Worm (Caenorhabditis elegans) whole organism, L3 larva: ENCODE measurements around the gene T26C11.8.

ENCODE experiments used
- R02D3.7 ChIP-seq: fragments of 150-350 bp; optimal IDR thresholded peaks from 2 replicates; lab custom pipeline; 2014; ENCODE audit warnings: missing biosample characterization, missing genetic modification characterization
- aly-2 ChIP-seq: fragments of 150-350 bp; optimal IDR thresholded peaks from 2 replicates; lab custom pipeline; 2014; ENCODE audit warnings: missing biosample characterization, missing genetic modification characterization
- ama-1 ChIP-seq: fragments of 150-350 bp; optimal IDR thresholded peaks from 2 replicates; lab custom pipeline; 2018
- ceh-16 ChIP-seq: sonication (generic microtip); optimal IDR thresholded peaks from 2 replicates; lab custom pipeline; 2017; ENCODE audit warnings: missing biosample characterization, missing genetic modification characterization
- ceh-28 ChIP-seq: fragments of 150-350 bp; optimal IDR thresholded peaks from 2 replicates; lab custom pipeline; 2014; ENCODE audit warnings: missing biosample characterization, missing genetic modification reagents, missing genetic modification characterization
- ceh-82 ChIP-seq: fragments of 150-350 bp; optimal IDR thresholded peaks from 2 replicates; lab custom pipeline; 2014; ENCODE audit warnings: missing biosample characterization, missing genetic modification characterization
- ceh-9 ChIP-seq: sonication (generic microtip); optimal IDR thresholded peaks from 2 replicates; lab custom pipeline; 2018; ENCODE audit warnings: missing biosample characterization, missing genetic modification characterization
- daf-12 ChIP-seq: fragments of 150-350 bp; optimal IDR thresholded peaks from 2 replicates; lab custom pipeline; 2014; ENCODE audit warnings: missing biosample characterization, missing genetic modification reagents, missing genetic modification characterization
- egl-27 ChIP-seq: sonication (generic microtip); optimal IDR thresholded peaks from 4 replicates; lab custom pipeline; 2017; ENCODE audit warnings: missing biosample characterization, missing genetic modification reagents, missing genetic modification characterization
- egl-5 ChIP-seq: fragments of 150-350 bp; optimal IDR thresholded peaks from 2 replicates; lab custom pipeline; 2017; ENCODE audit warnings: missing biosample characterization, missing genetic modification reagents, missing genetic modification characterization, inconsistent platforms
- elt-1 ChIP-seq: fragments of 150-350 bp; optimal IDR thresholded peaks from 2 replicates; lab custom pipeline; 2014; ENCODE audit warnings: missing biosample characterization, missing genetic modification characterization
- elt-2 ChIP-seq: sonication (generic microtip); optimal IDR thresholded peaks from 2 replicates; lab custom pipeline; 2016; ENCODE audit warnings: missing genetic modification reagents, mild to moderate bottlenecking, missing genetic modification characterization, missing compliant biosample characterization
- eor-1 ChIP-seq, 2 experiments: fragments of 150-350 bp; optimal IDR thresholded peaks; 2 replicates each; lab custom pipeline; 2014 to 2018; ENCODE audit warnings: missing biosample characterization in 2 of 2, missing genetic modification characterization in 2 of 2
- fkh-10 ChIP-seq: sonication (generic microtip); optimal IDR thresholded peaks from 2 replicates; lab custom pipeline; 2017; ENCODE audit warnings: missing biosample characterization, missing genetic modification reagents, missing genetic modification characterization
- fkh-2 ChIP-seq: fragments of 150-350 bp; optimal IDR thresholded peaks from 2 replicates; lab custom pipeline; 2014; ENCODE audit warnings: missing biosample characterization, missing genetic modification reagents, missing genetic modification characterization
- hmg-11 ChIP-seq: sonication (generic microtip); optimal IDR thresholded peaks from 2 replicates; lab custom pipeline; 2016; ENCODE audit warnings: missing genetic modification characterization, missing compliant biosample characterization
- jun-1 ChIP-seq: fragments of 150-350 bp; optimal IDR thresholded peaks from 2 replicates; lab custom pipeline; 2014; ENCODE audit warnings: missing biosample characterization, missing genetic modification reagents, missing genetic modification characterization
- lin-15B ChIP-seq: fragments of 150-350 bp; optimal IDR thresholded peaks from 2 replicates; lab custom pipeline; 2014; ENCODE audit warnings: missing biosample characterization, missing genetic modification characterization
- lin-39 ChIP-seq: fragments of 150-350 bp; optimal IDR thresholded peaks from 2 replicates; lab custom pipeline; 2018; ENCODE audit warnings: missing biosample characterization, missing genetic modification reagents, missing genetic modification characterization
- lsy-12 ChIP-seq: sonication (generic microtip); optimal IDR thresholded peaks from 2 replicates; lab custom pipeline; 2016; ENCODE audit warnings: mild to moderate bottlenecking, missing genetic modification characterization, missing compliant biosample characterization
- mml-1 ChIP-seq: fragments of 150-350 bp; sonication (generic microtip); optimal IDR thresholded peaks from 3 replicates; lab custom pipeline; 2014; ENCODE audit warnings: missing biosample characterization, missing genetic modification characterization
- nfya-1 ChIP-seq: sonication (generic microtip); optimal IDR thresholded peaks from 2 replicates; lab custom pipeline; 2017; ENCODE audit warnings: missing genetic modification characterization, mild to moderate bottlenecking, missing compliant biosample characterization, antibody characterized with exemption, moderate library complexity; ENCODE audit not compliant: insufficient read depth
- nhr-11 ChIP-seq: fragments of 150-350 bp; optimal IDR thresholded peaks from 2 replicates; lab custom pipeline; 2014; ENCODE audit warnings: missing biosample characterization, missing genetic modification characterization
- nhr-12 ChIP-seq: fragments of 150-350 bp; optimal IDR thresholded peaks from 2 replicates; lab custom pipeline; 2014; ENCODE audit warnings: missing biosample characterization, missing genetic modification characterization
- nhr-23 ChIP-seq: fragments of 150-350 bp; optimal IDR thresholded peaks from 2 replicates; lab custom pipeline; 2014; ENCODE audit warnings: missing biosample characterization, missing genetic modification reagents, missing genetic modification characterization
- nhr-25 ChIP-seq: sonication (generic microtip); optimal IDR thresholded peaks from 2 replicates; lab custom pipeline; 2017; ENCODE audit warnings: missing biosample characterization, missing genetic modification characterization
- nhr-43 ChIP-seq: sonication (generic microtip); optimal IDR thresholded peaks from 2 replicates; lab custom pipeline; 2016; ENCODE audit warnings: mild to moderate bottlenecking, missing genetic modification characterization, missing compliant biosample characterization; ENCODE audit not compliant: poor library complexity, severe bottlenecking
- nhr-67 ChIP-seq: fragments of 150-350 bp; optimal IDR thresholded peaks from 2 replicates; lab custom pipeline; 2014; ENCODE audit warnings: missing biosample characterization, missing genetic modification characterization
- nhr-76 ChIP-seq: fragments of 150-350 bp; sonication (generic microtip); optimal IDR thresholded peaks from 5 replicates; lab custom pipeline; 2014; ENCODE audit warnings: missing biosample characterization, missing genetic modification characterization
- pha-4 ChIP-seq: fragments of 150-350 bp; optimal IDR thresholded peaks from 2 replicates; lab custom pipeline; 2014; ENCODE audit warnings: missing biosample characterization, missing genetic modification reagents, missing genetic modification characterization
- skn-1 ChIP-seq: fragments of 150-350 bp; optimal IDR thresholded peaks from 2 replicates; lab custom pipeline; 2014; ENCODE audit warnings: missing biosample characterization, missing genetic modification characterization
- snpc-4 ChIP-seq: fragments of 150-350 bp; optimal IDR thresholded peaks from 2 replicates; lab custom pipeline; 2014; ENCODE audit warnings: missing biosample characterization, missing genetic modification characterization
- tbx-2 ChIP-seq: sonication (generic microtip); optimal IDR thresholded peaks from 2 replicates; lab custom pipeline; 2016; ENCODE audit warnings: mild to moderate bottlenecking, missing genetic modification characterization, missing compliant biosample characterization
- unc-39 ChIP-seq: sonication (generic microtip); optimal IDR thresholded peaks from 4 replicates; lab custom pipeline; 2017; ENCODE audit warnings: missing biosample characterization, missing genetic modification characterization
- unc-62 ChIP-seq: fragments of 150-350 bp; sonication (generic microtip); optimal IDR thresholded peaks from 4 replicates; lab custom pipeline; 2014; ENCODE audit warnings: missing biosample characterization, missing genetic modification reagents, missing genetic modification characterization
- zag-1 ChIP-seq: fragments of 150-350 bp; optimal IDR thresholded peaks from 2 replicates; lab custom pipeline; 2014; ENCODE audit warnings: missing biosample characterization, missing genetic modification characterization
- ztf-4 ChIP-seq: fragments of 150-350 bp; optimal IDR thresholded peaks from 2 replicates; lab custom pipeline; 2014; ENCODE audit warnings: missing biosample characterization, missing genetic modification characterization

The T26C11.8 gene

ce11 chrX:1847685-1848084 is 12.8 kb upstream of the T26C11.8 start:
- no peak for TF ChIP-seq nhr-25 (tag; lab: Kevin White, UChicago)
- no peak for TF ChIP-seq egl-5 (tag; lab: Kevin White, UChicago)
- TF ChIP-seq zag-1 (tag; lab: Kevin White, UChicago), result no peak
- no peak for TF ChIP-seq nhr-67
- TF ChIP-seq, all 47 proteins: peak for 0

ce11 chrX:1848575-1848974 is 11.9 kb upstream of the T26C11.8 start, which contains the start of gene ceh-41:
Gene ceh-41 (minus strand): TSS chrX:1848675.
- no peak for TF ChIP-seq lin-15B (tag; lab: Kevin White, UChicago)
- no peak for TF ChIP-seq elt-2
- TF ChIP-seq ztf-4, result no peak
- no peak for TF ChIP-seq ceh-16 (tag; lab: Kevin White, UChicago)
- no peak for TF ChIP-seq unc-62

ce11 chrX:1850525-1850924 is 10.0 kb upstream of the T26C11.8 start:
- no peak for TF ChIP-seq egl-27 (tag; lab: Kevin White, UChicago)
- no peak for TF ChIP-seq ama-1 (lab: Kevin White, UChicago)
- TF ChIP-seq ceh-28 (tag; lab: Kevin White, UChicago), result no peak
- no peak for TF ChIP-seq aly-2 (tag; lab: Kevin White, UChicago)
- TF ChIP-seq ceh-9 (tag; lab: Kevin White, UChicago), result no peak
- TF ChIP-seq zag-1 (tag; lab: Kevin White, UChicago), result no peak
- TF ChIP-seq nhr-23 (tag; lab: Kevin White, UChicago), result no peak
- TF ChIP-seq lin-39 (tag; lab: Kevin White, UChicago), result no peak
- TF ChIP-seq unc-62, result no peak
- TF ChIP-seq snpc-4 (tag; lab: Kevin White, UChicago), result no peak
- no peak for TF ChIP-seq eor-1 (tag; optimal IDR thresholded peaks at IDR 0.05; lab: Kevin White, UChicago)
- no peak for TF ChIP-seq jun-1 (tag; lab: Kevin White, UChicago)
- no peak for TF ChIP-seq fkh-2
- no peak for TF ChIP-seq hmg-11

- TF ChIP-seq ceh-82 (tag; lab: Kevin White, UChicago) (no peak), egl-5 (tag; lab: Kevin White, UChicago) (no peak), aly-2 (tag; lab: Kevin White, UChicago) (no peak), fkh-10 (no peak), lin-39 (tag; lab: Kevin White, UChicago) (no peak), nhr-76 (no peak), mml-1 (tag; lab: Kevin White, UChicago) (no peak), nhr-11 (tag; lab: Kevin White, UChicago) (no peak)
Observed at ce11 chrX:1852636-1853035, 7.9 kb upstream of the T26C11.8 start, which contains the start of gene ceh-21. Gene ceh-21 (minus strand): TSS chrX:1852736.

- no peak for TF ChIP-seq daf-12
- peak; percentile 52 for TF ChIP-seq nfya-1 (tag; lab: Kevin White, UChicago)
- peak; percentile 75 for TF ChIP-seq lin-15B (tag; lab: Kevin White, UChicago)
- TF ChIP-seq pha-4, result peak; percentile 45
- TF ChIP-seq ceh-28 (tag; lab: Kevin White, UChicago), result peak; percentile 73
- TF ChIP-seq jun-1 (tag; lab: Kevin White, UChicago), result no peak
- peak; percentile 75 for TF ChIP-seq hmg-11
- peak; percentile 27 for TF ChIP-seq nhr-25 (tag; lab: Kevin White, UChicago)
- TF ChIP-seq nhr-23 (tag; lab: Kevin White, UChicago), result peak; percentile 22
Observed at ce11 chrX:1853596-1853995, 6.9 kb upstream of the T26C11.8 start, which contains the start of gene T26C11.9. Gene T26C11.9 (minus strand): TSS chrX:1853849.

ce11 chrX:1856160-1856559 is 4.4 kb upstream of the T26C11.8 start, which contains the start of gene ceh-39:
Gene ceh-39 (minus strand): TSS chrX:1856172.
- TF ChIP-seq skn-1 (tag; lab: Kevin White, UChicago) (peak; percentile 50), pha-4 (peak; percentile 65), elt-2 (no peak), eor-1 (tag; optimal IDR thresholded peaks at IDR 0.05; lab: Kevin White, UChicago) (no peak), lin-15B (tag; lab: Kevin White, UChicago) (peak; percentile 88), lin-39 (tag; lab: Kevin White, UChicago) (peak; percentile 72), tbx-2 (tag; lab: Kevin White, UChicago) (no peak), jun-1 (tag; lab: Kevin White, UChicago) (peak; percentile 14), nhr-43 (tag; lab: Kevin White, UChicago) (no peak), nhr-76 (no peak), snpc-4 (tag; lab: Kevin White, UChicago) (peak; percentile 36), ceh-16 (tag; lab: Kevin White, UChicago) (no peak), hmg-11 (peak; percentile 64), zag-1 (tag; lab: Kevin White, UChicago) (no peak), ceh-28 (tag; lab: Kevin White, UChicago) (no peak), unc-39 (tag; lab: Kevin White, UChicago) (no peak), fkh-2 (no peak), lsy-12 (peak; percentile 65), aly-2 (tag; lab: Kevin White, UChicago) (no peak), fkh-10 (peak; percentile 38), nhr-12 (tag; lab: Kevin White, UChicago) (no peak), nhr-25 (tag; lab: Kevin White, UChicago) (no peak), egl-5 (tag; lab: Kevin White, UChicago) (peak; percentile 26), elt-1 (tag; lab: Kevin White, UChicago) (peak; percentile 2), R02D3.7 (tag; lab: Kevin White, UChicago) (no peak), nfya-1 (tag; lab: Kevin White, UChicago) (peak; percentile 78), ama-1 (lab: Kevin White, UChicago) (no peak)
